Fruit fly (Drosophila melanogaster) whole organism, wandering third instar larva: ENCODE results near the gene CG10375.
A peak's percentile ranks its signal among the peaks of the same experiment; 100 is the strongest.

Experiments used
- Abd-B ChIP-seq: fragments of >200 bp; optimal IDR thresholded peaks from 2 replicates; lab custom pipeline; 2017; ENCODE audit warnings: missing biosample characterization, missing genetic modification characterization
- CG9705 ChIP-seq: fragments of 200-800 bp; sonication (Bioruptor generic); optimal IDR thresholded peaks from 2 replicates; lab custom pipeline; 2018; ENCODE audit warnings: missing biosample characterization, mild to moderate bottlenecking, missing genetic modification characterization
- CrebA ChIP-seq: fragments of 200-800 bp; sonication (Bioruptor generic); optimal IDR thresholded peaks from 2 replicates; lab custom pipeline; 2016; ENCODE audit warnings: missing biosample characterization, mild to moderate bottlenecking, missing genetic modification characterization, borderline replicate concordance
- Dfd ChIP-seq: fragments of >200 bp; optimal IDR thresholded peaks from 2 replicates; lab custom pipeline; 2017; ENCODE audit warnings: missing biosample characterization, missing genetic modification characterization
- Dif ChIP-seq: fragments of 200-275, 200-300 bp; sonication (Bioruptor generic); optimal IDR thresholded peaks from 2 replicates; lab custom pipeline; 2018; ENCODE audit warnings: missing biosample characterization, missing genetic modification characterization; ENCODE audit not compliant: partially characterized antibody
- GATAd ChIP-seq: sonication (Bioruptor generic); optimal IDR thresholded peaks from 2 replicates; lab custom pipeline; 2016; ENCODE audit warnings: missing biosample characterization, missing genetic modification characterization
- Hnf4 ChIP-seq: fragments of 200-800 bp; sonication (Bioruptor generic); optimal IDR thresholded peaks from 2 replicates; lab custom pipeline; 2016; ENCODE audit warnings: missing biosample characterization, mild to moderate bottlenecking, missing genetic modification characterization
- Hr78 ChIP-seq: fragments of >200 bp; optimal IDR thresholded peaks from 2 replicates; lab custom pipeline; 2017; ENCODE audit warnings: missing biosample characterization, missing genetic modification characterization
- Hr83 ChIP-seq: fragments of 200-300 bp; sonication (Bioruptor generic); optimal IDR thresholded peaks from 2 replicates; lab custom pipeline; 2016; ENCODE audit warnings: missing biosample characterization, mild to moderate bottlenecking, missing genetic modification characterization, moderate library complexity; ENCODE audit not compliant: poor library complexity, severe bottlenecking
- Mio ChIP-seq: sonication (Bioruptor generic); optimal IDR thresholded peaks from 2 replicates; lab custom pipeline; 2016; ENCODE audit warnings: missing biosample characterization, missing genetic modification characterization
- Myc ChIP-seq: fragments of >200 bp; optimal IDR thresholded peaks from 2 replicates; lab custom pipeline; 2017
- OdsH ChIP-seq: fragments of 200-800 bp; sonication (Bioruptor generic); optimal IDR thresholded peaks from 2 replicates; lab custom pipeline; 2016; ENCODE audit warnings: missing biosample characterization, mild to moderate bottlenecking, missing genetic modification characterization
- Rel ChIP-seq, 2 experiments: fragments of 200-800 bp; sonication (Bioruptor generic) in 1 of 2; optimal IDR thresholded peaks; 2 replicates in 1 of 2; 3 replicates in 1 of 2; lab custom pipeline; 2016 to 2019; ENCODE audit warnings: mild to moderate bottlenecking in 2 of 2, missing biosample characterization in 2 of 2, missing genetic modification characterization in 2 of 2, moderate library complexity in 1 of 2
- brk ChIP-seq: fragments of 200-800 bp; sonication (Bioruptor generic); optimal IDR thresholded peaks from 2 replicates; lab custom pipeline; 2016; ENCODE audit warnings: missing biosample characterization, mild to moderate bottlenecking, missing genetic modification characterization
- dl ChIP-seq, 2 experiments: fragments of 175-275, 200-275 bp in 1 of 2; fragments of 200-275 bp in 1 of 2; sonication (Bioruptor generic); optimal IDR thresholded peaks; lab custom pipeline; 2018; ENCODE audit warnings: mild to moderate bottlenecking in 2 of 2, missing biosample characterization in 2 of 2, missing genetic modification characterization in 2 of 2, moderate library complexity in 2 of 2; ENCODE audit not compliant: partially characterized antibody in 2 of 2, insufficient read depth in 1 of 2
- dmrt93B ChIP-seq: fragments of 200-800 bp; sonication (Bioruptor generic); optimal IDR thresholded peaks from 2 replicates; lab custom pipeline; 2018; ENCODE audit warnings: missing biosample characterization, mild to moderate bottlenecking, missing genetic modification characterization
- dsf ChIP-seq: sonication (Bioruptor generic); optimal IDR thresholded peaks from 2 replicates; lab custom pipeline; 2016; ENCODE audit warnings: missing biosample characterization, missing genetic modification characterization, borderline replicate concordance
- ey ChIP-seq: fragments of 200-800 bp; sonication (Bioruptor generic); optimal IDR thresholded peaks from 2 replicates; lab custom pipeline; 2016; ENCODE audit warnings: missing biosample characterization, missing genetic modification characterization
- foxo ChIP-seq, 2 experiments: fragments of 200-800 bp; sonication (Bioruptor generic); optimal IDR thresholded peaks; 2 replicates in 1 of 2; 3 replicates in 1 of 2; lab custom pipeline; 2016 to 2017; ENCODE audit warnings: missing biosample characterization in 2 of 2, missing genetic modification characterization in 2 of 2
- fru ChIP-seq: fragments of 200-800 bp; sonication (Bioruptor generic); optimal IDR thresholded peaks from 3 replicates; lab custom pipeline; 2016; ENCODE audit warnings: missing biosample characterization, mild to moderate bottlenecking, missing genetic modification characterization
- h ChIP-seq: fragments of 200-800 bp; sonication (Bioruptor generic); optimal IDR thresholded peaks from 3 replicates; lab custom pipeline; 2016; ENCODE audit warnings: missing biosample characterization, mild to moderate bottlenecking, missing genetic modification characterization
- jim ChIP-seq: fragments of 175-275, 200-325 bp; sonication (Bioruptor generic); optimal IDR thresholded peaks from 2 replicates; lab custom pipeline; 2016; ENCODE audit warnings: missing biosample characterization, mild to moderate bottlenecking, missing genetic modification characterization
- lola ChIP-seq: fragments of >200 bp; optimal IDR thresholded peaks from 2 replicates; lab custom pipeline; 2017; ENCODE audit warnings: missing biosample characterization, missing genetic modification characterization
- pan ChIP-seq: fragments of >200 bp; optimal IDR thresholded peaks from 2 replicates; lab custom pipeline; 2017
- psq ChIP-seq: fragments of 200-800 bp; sonication (Bioruptor generic); optimal IDR thresholded peaks from 3 replicates; lab custom pipeline; 2017; ENCODE audit warnings: missing biosample characterization, mild to moderate bottlenecking, missing genetic modification characterization, moderate library complexity
- rgr ChIP-seq: fragments of 200-800 bp; sonication (Bioruptor generic); optimal IDR thresholded peaks from 3 replicates; lab custom pipeline; 2016; ENCODE audit warnings: missing biosample characterization, mild to moderate bottlenecking, missing genetic modification characterization
- sage ChIP-seq: fragments of 200-800 bp; sonication (Bioruptor generic); optimal IDR thresholded peaks from 2 replicates; lab custom pipeline; 2016; ENCODE audit warnings: missing biosample characterization, mild to moderate bottlenecking, missing genetic modification characterization
- sv ChIP-seq: fragments of 200-800 bp; sonication (Bioruptor generic); optimal IDR thresholded peaks from 3 replicates; lab custom pipeline; 2016; ENCODE audit warnings: missing biosample characterization, missing genetic modification characterization
- tai ChIP-seq: sonication (Bioruptor generic); optimal IDR thresholded peaks from 2 replicates; lab custom pipeline; 2016; ENCODE audit warnings: missing biosample characterization, missing genetic modification characterization
- usp ChIP-seq: fragments of >200 bp; optimal IDR thresholded peaks from 2 replicates; lab custom pipeline; 2017; ENCODE audit warnings: missing biosample characterization, missing genetic modification characterization
- woc ChIP-seq: sonication (Bioruptor generic); optimal IDR thresholded peaks from 2 replicates; lab custom pipeline; 2016; ENCODE audit warnings: missing biosample characterization, mild to moderate bottlenecking, missing genetic modification characterization

Gene CG10375

DNA sequence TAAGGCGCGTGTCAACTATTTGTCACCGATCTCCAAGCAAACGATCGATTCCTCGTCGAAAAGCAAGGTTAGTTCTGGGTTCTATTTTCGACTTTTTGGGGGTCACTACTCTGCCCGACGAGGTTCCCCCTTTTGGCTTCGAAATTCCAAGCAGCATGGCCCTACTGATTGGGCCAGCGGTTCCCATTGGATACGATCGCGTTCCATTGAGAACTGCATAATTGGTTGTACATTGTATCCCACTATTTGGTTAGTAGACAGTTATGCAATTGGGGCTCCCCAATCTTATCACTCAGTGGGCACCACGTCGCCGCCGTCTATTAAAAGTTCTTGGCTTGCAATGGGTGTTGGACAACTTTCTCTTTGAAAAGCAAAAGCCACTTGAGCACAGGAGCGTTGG lies 33.7 kb upstream of the CG10375 start:
- no peak for TF ChIP-seq usp
- TF ChIP-seq CrebA (GFP tag; lab: Kevin White, UChicago): no peak
- no peak for TF ChIP-seq Abd-B
- TF ChIP-seq OdsH (GFP tag; lab: Kevin White, UChicago): no peak
- no peak for TF ChIP-seq sv (GFP tag; lab: Kevin White, UChicago)
- no peak for TF ChIP-seq GATAd
- TF ChIP-seq Hr83 (GFP tag; lab: Kevin White, UChicago): no peak
- TF ChIP-seq dsf (GFP tag; lab: Kevin White, UChicago): no peak
- TF ChIP-seq Hnf4 (GFP tag; lab: Kevin White, UChicago): no peak
- TF ChIP-seq Dfd: no peak
- no peak for TF ChIP-seq psq (GFP tag; lab: Kevin White, UChicago)
- no peak for TF ChIP-seq woc
- TF ChIP-seq tai: no peak
- no peak for TF ChIP-seq sage
- no peak for TF ChIP-seq CG9705
- TF ChIP-seq Mio (GFP tag; lab: Kevin White, UChicago): no peak
- no peak for TF ChIP-seq Hr78 (GFP tag; lab: Kevin White, UChicago)

DNA sequence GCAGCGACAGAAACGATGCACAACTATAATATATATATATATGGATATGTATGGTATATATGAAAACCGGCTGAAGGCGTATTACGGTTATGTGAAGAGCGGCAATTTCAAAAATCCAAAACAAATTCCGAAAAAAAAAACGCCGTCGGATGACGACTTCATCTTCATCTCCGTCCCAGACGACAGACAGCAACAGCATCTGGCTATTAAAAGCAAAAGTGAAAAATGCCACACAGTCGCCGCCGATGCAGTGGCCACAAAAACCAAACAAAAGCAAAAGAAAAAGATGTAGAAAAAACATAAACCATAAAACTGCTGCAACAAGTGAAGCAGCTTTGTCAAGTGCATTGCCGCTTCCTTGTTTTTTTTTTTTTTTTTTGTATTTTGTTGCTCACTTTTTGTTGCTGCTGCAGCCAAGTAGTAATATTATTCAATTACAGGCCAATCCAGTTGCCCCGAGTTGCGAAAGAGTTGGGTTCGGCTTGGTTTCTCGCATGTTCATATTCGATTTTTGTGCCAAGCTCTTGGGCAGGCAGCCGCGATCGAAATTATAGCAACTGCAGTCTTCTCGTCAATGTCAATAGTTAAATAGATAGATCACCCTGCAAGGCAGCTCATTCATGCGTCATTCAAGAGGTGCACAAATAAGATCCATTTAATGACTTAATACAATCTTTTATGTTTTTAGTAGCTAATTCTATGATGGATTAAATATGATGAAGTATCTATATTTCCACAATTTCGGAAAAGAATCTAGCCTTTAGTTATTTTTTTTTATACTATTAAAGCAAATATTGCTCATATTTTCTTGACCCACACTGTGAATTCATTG lies 32.7 kb upstream of the CG10375 start:
- TF ChIP-seq Hr78 (GFP tag; lab: Kevin White, UChicago): no peak
- TF ChIP-seq Hr83 (GFP tag; lab: Kevin White, UChicago): no peak
- no peak for TF ChIP-seq sage
- TF ChIP-seq Dif (GFP tag; lab: Kevin White, UChicago): no peak

DNA sequence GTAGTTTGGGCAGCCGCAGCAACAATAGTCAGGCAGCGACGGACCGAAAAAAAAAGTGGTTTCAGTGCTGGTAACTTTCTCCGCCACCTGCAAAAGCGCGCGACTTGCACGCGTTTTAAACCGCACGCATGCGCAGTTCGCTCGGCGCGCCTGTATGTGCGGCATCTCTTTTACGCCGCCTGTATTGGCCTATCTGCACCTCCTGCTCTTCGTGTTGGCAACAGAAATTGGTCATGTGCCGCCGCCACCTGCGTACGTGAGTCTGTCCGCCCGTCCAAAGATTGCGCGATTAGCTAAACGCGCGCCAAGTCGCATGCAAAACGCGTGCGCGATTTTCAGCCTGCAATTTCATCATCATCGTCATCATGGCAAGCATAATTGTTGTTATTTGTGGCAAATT lies 31.9 kb upstream of the CG10375 start:
- TF ChIP-seq Dfd (no peak), Myc (lab: Kevin White, UChicago) (peak; percentile 86)

DNA sequence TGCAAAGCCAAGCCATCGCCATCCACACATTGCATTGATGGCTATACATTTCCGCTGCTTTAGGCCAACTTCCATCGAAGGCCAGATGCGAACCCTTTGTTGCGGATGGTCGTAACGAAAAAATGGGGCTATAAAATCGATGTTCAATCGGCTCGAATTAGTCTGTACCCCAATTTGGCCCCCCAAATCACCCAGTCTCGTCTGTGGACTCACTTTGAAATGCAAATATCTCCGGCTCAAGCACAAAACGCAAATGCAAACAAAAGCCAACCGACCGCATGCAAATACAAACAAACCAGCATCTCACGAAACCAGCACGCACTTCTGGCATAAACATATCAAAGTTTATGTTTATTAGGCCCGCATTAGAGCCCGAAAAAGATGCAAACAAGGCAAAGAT lies 31.1 kb upstream of the CG10375 start:
- no peak for TF ChIP-seq pan (lab: Kevin White, UChicago)
- TF ChIP-seq jim (GFP tag; lab: Kevin White, UChicago): no peak
- no peak for TF ChIP-seq lola
- no peak for TF ChIP-seq Myc (lab: Kevin White, UChicago)
- no peak for TF ChIP-seq Dif (GFP tag; lab: Kevin White, UChicago)

DNA sequence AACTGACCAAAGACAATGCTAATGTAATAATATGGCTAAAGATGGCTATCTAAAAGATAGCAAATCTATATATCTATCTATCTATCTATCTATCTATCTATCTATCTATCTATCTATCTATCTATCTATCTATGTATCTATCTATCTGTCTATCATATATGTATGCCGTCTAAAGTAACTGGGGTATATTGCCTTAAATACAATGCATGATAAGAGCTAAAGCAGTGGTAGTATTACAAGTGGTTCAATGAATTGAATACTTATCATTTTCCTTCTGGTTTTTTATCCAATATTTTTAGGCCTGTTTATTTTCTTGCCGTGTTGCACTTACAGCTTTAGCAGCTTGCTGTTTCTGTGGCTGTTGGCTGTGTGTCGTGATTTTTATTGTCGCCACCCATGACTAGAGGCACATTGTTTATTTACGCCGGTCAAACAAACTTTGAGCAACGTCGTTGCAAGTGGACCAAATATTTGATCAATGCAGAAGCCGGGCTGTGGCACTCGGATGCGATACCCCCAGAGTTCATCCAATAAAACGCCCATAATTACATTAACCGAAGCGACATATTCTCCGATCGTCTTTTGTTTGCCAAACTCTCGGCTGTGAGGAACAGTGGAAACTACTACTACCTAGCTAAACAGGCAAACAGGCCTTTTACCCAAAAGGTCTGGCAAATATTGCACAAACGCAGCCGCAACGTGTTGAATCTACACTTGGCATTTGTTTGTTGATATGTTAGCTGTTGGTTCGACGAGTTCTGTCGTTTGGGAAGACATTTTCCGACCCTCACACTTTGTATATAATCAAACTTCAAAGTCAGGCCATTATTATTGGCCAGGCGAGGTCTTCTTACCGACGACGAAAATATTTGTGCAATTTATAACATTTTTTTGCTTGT lies 29.6 kb upstream of the CG10375 start:
- TF ChIP-seq OdsH (GFP tag; lab: Kevin White, UChicago) (no peak), dl (GFP tag; optimal IDR thresholded peaks at IDR 0.05; lab: Kevin White, UChicago; ENCODE audit: insufficient read depth in 1 of 2, partially characterized antibody in 2 of 2) (no peak), Abd-B (no peak), Dif (GFP tag; lab: Kevin White, UChicago) (no peak)

DNA sequence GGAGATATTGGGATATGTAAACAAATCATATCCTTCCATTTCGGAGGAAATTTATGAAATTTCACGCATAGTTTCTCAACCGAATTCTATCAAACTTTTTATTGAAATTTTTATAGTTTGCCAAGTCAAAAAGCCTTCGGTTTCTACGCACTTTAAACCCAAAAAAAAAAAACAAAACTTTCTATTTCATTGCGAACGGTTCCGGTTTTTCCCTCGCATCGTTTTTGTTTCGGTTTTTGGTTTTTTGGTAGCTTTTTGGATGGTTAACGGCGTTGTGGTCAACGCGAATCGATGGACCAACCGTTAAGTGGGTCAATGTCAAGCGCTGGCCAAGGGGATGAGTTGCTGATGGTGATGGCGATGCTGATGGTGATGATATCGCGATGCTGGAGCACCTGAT lies 26.5 kb upstream of the CG10375 start:
- TF ChIP-seq Dfd (no peak), usp (no peak), Hr83 (GFP tag; lab: Kevin White, UChicago) (no peak), pan (lab: Kevin White, UChicago) (no peak), woc (no peak), fru (no peak), Rel (GFP tag; optimal IDR thresholded peaks at IDR 0.05; lab: Kevin White, UChicago) (no peak), Rel (tag; optimal IDR thresholded peaks at IDR 0.05; lab: Kevin White, UChicago) (no peak), dmrt93B (no peak), rgr (no peak), h (GFP tag; lab: Kevin White, UChicago) (no peak), sage (no peak), foxo (GFP tag; optimal IDR thresholded peaks at IDR 0.05; lab: Kevin White, UChicago) (no peak), ey (GFP tag; lab: Kevin White, UChicago) (no peak), Hr78 (GFP tag; lab: Kevin White, UChicago) (no peak), brk (GFP tag; lab: Kevin White, UChicago) (no peak), dl (GFP tag; optimal IDR thresholded peaks at IDR 0.05; lab: Kevin White, UChicago; ENCODE audit: insufficient read depth in 1 of 2, partially characterized antibody in 2 of 2) (no peak)
- TF ChIP-seq, all 38 proteins: peak for 0
